Worm (Caenorhabditis elegans) whole organism, L3 larva: ENCODE data around the gene nhr-209.

Experiments
- aly-2 ChIP-seq: fragments of 150-350 bp; optimal IDR thresholded peaks from 2 replicates; lab custom pipeline; 2014; ENCODE audit warnings: missing biosample characterization, missing genetic modification characterization
- ama-1 ChIP-seq: fragments of 150-350 bp; optimal IDR thresholded peaks from 2 replicates; lab custom pipeline; 2018
- ceh-82 ChIP-seq: fragments of 150-350 bp; optimal IDR thresholded peaks from 2 replicates; lab custom pipeline; 2014; ENCODE audit warnings: missing biosample characterization, missing genetic modification characterization
- daf-12 ChIP-seq: fragments of 150-350 bp; optimal IDR thresholded peaks from 2 replicates; lab custom pipeline; 2014; ENCODE audit warnings: missing biosample characterization, missing genetic modification reagents, missing genetic modification characterization
- eor-1 ChIP-seq, 2 experiments: fragments of 150-350 bp; optimal IDR thresholded peaks; 2 replicates each; lab custom pipeline; 2014 to 2018; ENCODE audit warnings: missing biosample characterization in 2 of 2, missing genetic modification characterization in 2 of 2
- nhr-12 ChIP-seq: fragments of 150-350 bp; optimal IDR thresholded peaks from 2 replicates; lab custom pipeline; 2014; ENCODE audit warnings: missing biosample characterization, missing genetic modification characterization
- nhr-237 ChIP-seq: fragments of 150-350 bp; optimal IDR thresholded peaks from 2 replicates; lab custom pipeline; 2014; ENCODE audit warnings: missing biosample characterization, missing genetic modification characterization
- nhr-25 ChIP-seq: sonication (generic microtip); optimal IDR thresholded peaks from 2 replicates; lab custom pipeline; 2017; ENCODE audit warnings: missing biosample characterization, missing genetic modification characterization
- nhr-28 ChIP-seq: fragments of 150-350 bp; optimal IDR thresholded peaks from 2 replicates; lab custom pipeline; 2014; ENCODE audit warnings: missing biosample characterization, missing genetic modification characterization
- pqm-1 ChIP-seq: fragments of 150-350 bp; optimal IDR thresholded peaks from 2 replicates; lab custom pipeline; 2017; ENCODE audit warnings: missing biosample characterization, missing genetic modification characterization, inconsistent platforms
- snpc-4 ChIP-seq: fragments of 150-350 bp; optimal IDR thresholded peaks from 2 replicates; lab custom pipeline; 2014; ENCODE audit warnings: missing biosample characterization, missing genetic modification characterization
- unc-62 ChIP-seq: fragments of 150-350 bp; sonication (generic microtip); optimal IDR thresholded peaks from 4 replicates; lab custom pipeline; 2014; ENCODE audit warnings: missing biosample characterization, missing genetic modification reagents, missing genetic modification characterization

ce11 chrV:12074886-12075285 lies 23.1 kb upstream of the nhr-209 start, which contains the start of gene R07B7.6:
- TF ChIP-seq daf-12 (tag; lab: Kevin White, UChicago), result no peak
- TF ChIP-seq aly-2 (tag; lab: Kevin White, UChicago), result no peak
- TF ChIP-seq pqm-1 (tag; lab: Kevin White, UChicago), result no peak
- no peak for TF ChIP-seq nhr-12
- TF ChIP-seq eor-1 (tag; optimal IDR thresholded peaks at IDR 0.05; lab: Kevin White, UChicago), result no peak
- no peak for TF ChIP-seq unc-62 (GFP tag; lab: Kevin White, UChicago)
- no peak for TF ChIP-seq ceh-82
- TF ChIP-seq snpc-4 (tag; lab: Kevin White, UChicago), result no peak
- TF ChIP-seq nhr-25, result no peak
- no peak for TF ChIP-seq ama-1 (lab: Kevin White, UChicago)
- no peak for TF ChIP-seq nhr-28
- TF ChIP-seq nhr-237 (tag; lab: Kevin White, UChicago), result no peak
